Fruit fly (Drosophila melanogaster) whole organism, pupa: ENCODE results near the gene CG14963.

ENCODE experiments used
- CG10348 ChIP-seq: fragments of 200-800 bp; sonication (Bioruptor generic); IDR thresholded peaks from 2 replicates; pipeline ENCODE4 v1.3.6; 2022; ENCODE audit warnings: missing biosample characterization, missing genetic modification characterization
- CG12605 ChIP-seq: fragments of 200-800 bp; sonication (Bioruptor generic); IDR thresholded peaks from 2 replicates; pipeline ENCODE4 v1.3.6; 2022; ENCODE audit warnings: missing biosample characterization, missing genetic modification characterization
- CG13204 ChIP-seq: fragments of 200-800 bp; sonication (Bioruptor generic); optimal IDR thresholded peaks from 2 replicates; lab custom pipeline; 2018; ENCODE audit warnings: missing biosample characterization, mild to moderate bottlenecking, missing genetic modification characterization, moderate library complexity
- CG14655 ChIP-seq: fragments of 200-800 bp; sonication (Bioruptor generic); optimal IDR thresholded peaks from 3 replicates; lab custom pipeline; 2017; ENCODE audit warnings: mild to moderate bottlenecking, missing biosample characterization, missing genetic modification reagents, missing genetic modification characterization
- CG15710 ChIP-seq: fragments of 200-800 bp; sonication (Bioruptor generic); optimal IDR thresholded peaks from 2 replicates; lab custom pipeline; 2018; ENCODE audit warnings: missing biosample characterization, mild to moderate bottlenecking, missing genetic modification characterization, moderate library complexity
- CG17806 ChIP-seq: fragments of 200-800 bp; sonication (Bioruptor generic); optimal IDR thresholded peaks from 2 replicates; lab custom pipeline; 2018; ENCODE audit warnings: missing biosample characterization, mild to moderate bottlenecking, missing genetic modification characterization, moderate library complexity
- CG32121 ChIP-seq: fragments of 200-800 bp; sonication (Bioruptor generic); IDR thresholded peaks from 2 replicates; pipeline ENCODE4 v1.3.6; 2022; ENCODE audit warnings: missing biosample characterization, missing genetic modification characterization
- CG34367 ChIP-seq: fragments of 200-800 bp; sonication (Bioruptor generic); optimal IDR thresholded peaks from 2 replicates; lab custom pipeline; 2018; ENCODE audit warnings: missing biosample characterization, mild to moderate bottlenecking, missing genetic modification characterization
- CG4496 ChIP-seq: fragments of 200-800 bp; sonication (Bioruptor generic); IDR thresholded peaks from 3 replicates; pipeline ENCODE4 v1.3.6; 2022; ENCODE audit warnings: missing biosample characterization, missing genetic modification characterization
- CG8159 ChIP-seq: fragments of 200-800 bp; sonication (Bioruptor generic); optimal IDR thresholded peaks from 3 replicates; lab custom pipeline; 2018; ENCODE audit warnings: missing biosample characterization, mild to moderate bottlenecking, missing genetic modification characterization, moderate library complexity
- CG8301 ChIP-seq: fragments of 200-800 bp; sonication (Bioruptor generic); optimal IDR thresholded peaks from 2 replicates; lab custom pipeline; 2018; ENCODE audit warnings: missing biosample characterization, mild to moderate bottlenecking, missing genetic modification characterization
- CG9948 ChIP-seq: fragments of 200-800 bp; sonication (Bioruptor generic); optimal IDR thresholded peaks from 2 replicates; lab custom pipeline; 2018; ENCODE audit warnings: missing biosample characterization, mild to moderate bottlenecking, missing genetic modification characterization, moderate library complexity
- D1 ChIP-seq: fragments of 200-800 bp; sonication (Bioruptor generic); optimal IDR thresholded peaks from 2 replicates; lab custom pipeline; 2018; ENCODE audit warnings: missing biosample characterization, mild to moderate bottlenecking, missing genetic modification characterization, moderate library complexity
- EcR ChIP-seq: fragments of 200-800 bp; sonication (Bioruptor generic); optimal IDR thresholded peaks from 3 replicates; lab custom pipeline; 2019; ENCODE audit warnings: missing biosample characterization, missing genetic modification characterization, mild to moderate bottlenecking, moderate library complexity, missing genetic modification reagents
- Ets98B ChIP-seq: fragments of 200-800 bp; sonication (Bioruptor generic); IDR thresholded peaks from 2 replicates; pipeline ENCODE4 v1.3.6; 2022; ENCODE audit warnings: missing biosample characterization, missing genetic modification characterization
- Pif1A ChIP-seq: fragments of 200-800 bp; sonication (Bioruptor generic); optimal IDR thresholded peaks from 3 replicates; lab custom pipeline; 2016; ENCODE audit warnings: missing biosample characterization, missing genetic modification characterization
- Pif1B ChIP-seq: fragments of 200-800 bp; sonication (Bioruptor generic); optimal IDR thresholded peaks from 3 replicates; lab custom pipeline; 2016; ENCODE audit warnings: missing biosample characterization, missing genetic modification characterization
- Snoo ChIP-seq: fragments of 200-800 bp; sonication (Bioruptor generic); optimal IDR thresholded peaks from 3 replicates; lab custom pipeline; 2017; ENCODE audit warnings: missing biosample characterization, mild to moderate bottlenecking, missing genetic modification characterization, inconsistent platforms
- fd96Ca ChIP-seq: fragments of 200-800 bp; sonication (Bioruptor generic); IDR thresholded peaks from 3 replicates; pipeline ENCODE4 v1.3.6; 2022; ENCODE audit warnings: missing biosample characterization, missing genetic modification characterization
- gl ChIP-seq: fragments of 200-800 bp; sonication (Bioruptor generic); optimal IDR thresholded peaks from 2 replicates; lab custom pipeline; 2018; ENCODE audit warnings: missing biosample characterization, mild to moderate bottlenecking, missing genetic modification characterization
- rn ChIP-seq: fragments of 200-800 bp; sonication (Bioruptor generic); IDR thresholded peaks from 2 replicates; pipeline ENCODE4 v1.3.6; 2022; ENCODE audit warnings: missing biosample characterization, missing genetic modification characterization

Gene CG14963

DNA sequence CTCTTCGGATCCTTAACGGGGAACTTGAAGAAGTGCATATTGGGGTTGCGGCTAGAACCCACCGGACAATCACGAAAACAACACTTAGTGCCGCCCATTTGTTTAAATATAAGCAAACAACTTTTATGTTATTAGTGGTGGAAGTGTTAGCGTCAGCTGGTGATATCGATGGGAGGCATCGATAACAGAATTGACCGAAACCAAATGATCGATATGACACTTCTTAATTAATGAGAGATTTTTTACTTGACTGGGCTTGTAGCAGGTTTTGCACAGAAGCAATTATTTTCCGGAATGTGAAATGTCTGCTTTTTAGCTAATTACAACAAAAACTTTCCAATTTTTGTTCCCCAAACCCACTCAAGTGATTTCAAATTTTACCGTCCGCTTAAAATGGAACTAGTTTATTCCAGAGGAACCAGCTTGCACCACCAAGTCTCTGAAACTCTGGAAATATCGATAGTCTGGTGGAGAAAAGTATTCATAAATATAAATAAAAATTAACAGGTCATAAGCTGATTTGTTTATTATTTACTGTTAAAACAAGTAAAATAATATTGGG is 20.1 kb upstream of the CG14963 start, which contains the start of gene CG14965:
CG14965 (minus strand) TSS at position 159 of the 562 bp plus-strand sequence.
- TF ChIP-seq CG34367 (tag; lab: Kevin White, UChicago) (no peak), CG12605 (GFP tag; lab: Robert Waterston, UW) (no peak), CG9948 (tag; lab: Kevin White, UChicago) (no peak), Pif1A (GFP tag; lab: Kevin White, UChicago) (no peak), CG8159 (tag; lab: Kevin White, UChicago) (no peak), CG13204 (no peak), fd96Ca (GFP tag; lab: Robert Waterston, UW) (no peak), CG4496 (GFP tag; lab: Robert Waterston, UW) (no peak), D1 (tag; lab: Kevin White, UChicago) (no peak), CG15710 (tag; lab: Kevin White, UChicago) (no peak), Pif1B (no peak)

DNA sequence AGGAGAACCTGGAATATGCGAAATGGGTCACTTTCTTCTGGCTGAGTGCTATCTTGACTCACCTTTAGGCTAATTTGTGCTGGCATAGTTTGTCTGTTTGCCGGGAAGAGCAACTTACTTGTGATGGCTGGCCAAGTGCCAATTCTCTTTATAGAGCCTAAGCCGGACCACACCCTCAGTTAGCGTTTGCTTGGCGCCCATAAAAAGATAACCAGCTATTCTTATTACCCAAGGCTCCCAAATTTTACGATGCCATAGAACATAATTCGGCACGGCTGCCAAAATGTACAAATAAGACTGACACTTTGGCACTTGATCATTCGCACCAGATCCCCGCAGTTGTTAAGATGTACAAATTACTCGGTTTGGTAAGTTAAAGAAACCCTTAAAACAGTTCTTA is 17.3 kb upstream of the CG14963 start, which contains the start of the genes CG42525 and CG14958:
CG42525 (minus strand) TSS at position 101 of the 400 bp plus-strand sequence.
CG14958 (plus strand) TSS at position 332 of the 400 bp plus-strand sequence.
- TF ChIP-seq CG17806 (tag; lab: Kevin White, UChicago) (no peak), CG15710 (tag; lab: Kevin White, UChicago) (no peak), CG14655 (no peak), CG12605 (GFP tag; lab: Robert Waterston, UW) (no peak), CG34367 (tag; lab: Kevin White, UChicago) (no peak), CG8301 (tag; lab: Kevin White, UChicago) (no peak)

DNA sequence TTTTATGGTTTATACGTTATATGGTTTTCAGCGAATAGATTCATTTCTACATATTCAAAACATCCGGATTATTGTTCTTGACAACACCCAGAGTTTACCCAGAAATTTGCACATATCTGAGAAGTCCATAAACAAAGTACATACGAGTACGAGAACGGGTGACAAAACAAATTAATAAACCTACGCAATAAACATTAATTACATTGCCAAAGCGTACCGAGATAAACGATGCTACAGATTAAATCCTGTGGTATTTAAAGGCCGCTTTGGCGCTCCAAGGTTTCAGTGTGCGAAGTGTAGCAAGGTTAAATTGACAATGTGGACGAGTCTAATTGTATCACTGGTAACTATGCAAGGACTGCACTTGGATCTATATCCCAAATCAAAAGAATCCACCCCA is 14.9 kb upstream of the CG14963 start, which contains the start of gene CG14957:
CG14957 (plus strand) TSS at position 301 of the 400 bp plus-strand sequence.
- no peak for TF ChIP-seq D1 (tag; lab: Kevin White, UChicago)

DNA sequence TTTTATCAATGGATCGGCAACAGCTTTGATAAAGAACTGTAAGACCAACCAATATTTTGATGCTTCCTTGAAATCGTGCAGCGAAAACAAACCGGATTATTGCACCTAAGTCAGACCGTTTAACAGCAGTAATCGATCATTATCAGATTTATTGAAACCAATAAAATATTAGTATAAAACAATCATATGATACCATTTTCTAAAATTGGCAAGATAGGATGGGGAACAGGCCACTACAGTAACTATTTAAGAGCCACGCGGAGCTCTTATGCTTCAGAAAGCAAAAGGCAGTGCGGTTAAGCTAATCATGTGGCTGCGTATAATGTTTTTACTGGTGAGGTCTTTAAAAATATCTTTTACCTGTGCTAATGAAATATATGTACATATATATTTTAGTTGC is 14.0 kb upstream of the CG14963 start, which contains the start of gene CG32284:
CG32284 (plus strand) TSS at position 301 of the 400 bp plus-strand sequence.
- TF ChIP-seq CG4496 (GFP tag; lab: Robert Waterston, UW) = no peak
- TF ChIP-seq Pif1A (GFP tag; lab: Kevin White, UChicago) = no peak
- TF ChIP-seq CG34367 (tag; lab: Kevin White, UChicago) = no peak
- TF ChIP-seq CG12605 (GFP tag; lab: Robert Waterston, UW) = no peak
- TF ChIP-seq CG15710 (tag; lab: Kevin White, UChicago) = no peak
- no peak for TF ChIP-seq CG32121 (GFP tag; lab: Robert Waterston, UW)
- TF ChIP-seq CG14655 = no peak
- no peak for TF ChIP-seq rn (GFP tag; lab: Robert Waterston, UW)
- TF ChIP-seq CG17806 (tag; lab: Kevin White, UChicago) = no peak
- no peak for TF ChIP-seq Snoo (tag; lab: Kevin White, UChicago)
- TF ChIP-seq Pif1B = no peak
- TF ChIP-seq Ets98B (GFP tag; lab: Robert Waterston, UW) = no peak
- no peak for TF ChIP-seq gl

DNA sequence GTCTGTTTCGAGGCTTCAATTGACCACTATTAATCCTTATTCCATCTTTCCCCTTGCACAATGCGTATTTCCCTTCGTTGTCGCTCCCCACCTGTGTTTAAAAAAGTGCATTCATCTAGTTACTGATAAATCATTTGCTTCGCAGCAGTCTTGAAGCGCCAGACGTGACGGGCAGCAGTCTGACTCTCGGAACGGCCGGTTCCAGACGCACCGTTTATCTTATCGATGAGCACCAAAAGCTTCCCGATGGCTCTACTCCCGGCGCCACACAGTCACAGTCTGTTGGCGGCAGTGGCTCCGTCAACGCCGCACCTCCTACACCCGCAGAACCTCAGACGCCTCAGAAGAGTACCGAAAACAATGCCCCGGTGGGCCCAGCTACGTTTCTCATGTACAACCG is 11.8 kb upstream of the CG14963 start, which contains the start of gene CG42494:
CG42494 (plus strand) TSS at position 301 of the 400 bp plus-strand sequence.
- TF ChIP-seq CG34367 (tag; lab: Kevin White, UChicago) (no peak), CG14655 (no peak), gl (no peak)
- TF ChIP-seq, all 21 proteins: peak for 0

DNA sequence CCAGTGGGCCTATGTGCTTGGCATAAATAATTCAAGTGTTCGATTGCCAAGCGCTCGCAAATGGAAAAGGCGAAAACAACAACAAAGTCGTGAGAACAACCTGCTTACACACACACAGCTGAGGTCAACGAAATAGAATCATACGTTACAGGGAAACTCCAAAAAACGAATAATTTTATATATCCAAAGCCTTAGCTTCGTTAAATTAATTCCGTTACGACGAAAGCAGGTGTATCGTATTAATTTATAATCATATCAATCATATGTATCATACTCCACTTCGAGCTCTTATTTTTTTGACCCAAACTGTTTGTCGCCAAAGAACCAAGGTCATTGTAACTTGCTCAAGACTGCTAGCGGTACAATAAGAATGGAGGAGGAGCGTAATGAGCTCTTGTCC is 7.1 kb upstream of the CG14963 start:
- peak; percentile 98 for TF ChIP-seq EcR (GFP tag; lab: Kevin White, UChicago)
- TF ChIP-seq CG8301 (tag; lab: Kevin White, UChicago) = peak; percentile 94
- TF ChIP-seq Ets98B (GFP tag; lab: Robert Waterston, UW) = peak; percentile 92
- TF ChIP-seq CG4496 (GFP tag; lab: Robert Waterston, UW) = peak; percentile 95
- peak; percentile 92 for TF ChIP-seq Snoo (tag; lab: Kevin White, UChicago)
- peak; percentile 93 for TF ChIP-seq CG9948 (tag; lab: Kevin White, UChicago)
- peak; percentile 92 for TF ChIP-seq Pif1B
- peak; percentile 95 for TF ChIP-seq CG8159 (tag; lab: Kevin White, UChicago)
- no peak for TF ChIP-seq CG14655
- peak; percentile 93 for TF ChIP-seq CG17806 (tag; lab: Kevin White, UChicago)
- peak; percentile 78 for TF ChIP-seq rn (GFP tag; lab: Robert Waterston, UW)
- peak; percentile 87 for TF ChIP-seq CG13204
- TF ChIP-seq CG10348 (GFP tag; lab: Robert Waterston, UW) = peak; percentile 19; the same call in 1 of the 2 replicates
- TF ChIP-seq CG32121 (GFP tag; lab: Robert Waterston, UW) = peak; percentile 81
- no peak for TF ChIP-seq Pif1A (GFP tag; lab: Kevin White, UChicago)
- peak; percentile 89 for TF ChIP-seq gl
- TF ChIP-seq CG15710 (tag; lab: Kevin White, UChicago) = peak; percentile 93
- no peak for TF ChIP-seq D1 (tag; lab: Kevin White, UChicago)
- peak; percentile 89 for TF ChIP-seq CG34367 (tag; lab: Kevin White, UChicago)
- TF ChIP-seq CG12605 (GFP tag; lab: Robert Waterston, UW) = peak; percentile 91
- TF ChIP-seq fd96Ca (GFP tag; lab: Robert Waterston, UW) = peak; percentile 92
